Fruit fly (Drosophila melanogaster): ENCODE results near the gene CG11029.

The CG11029 gene

dm6 chr2L:5724521-5725023, 21.4 kb upstream of the CG11029 start, which contains the start of gene CG11030 (continued):
- TF ChIP-seq CG8944 (GFP tag; optimal IDR thresholded peaks at IDR 0.05) (no peak), ab (GFP tag; optimal IDR thresholded peaks at IDR 0.05) (no peak), CG10431 (GFP tag; optimal IDR thresholded peaks at IDR 0.05) (peak; percentile 44), ranshi (GFP tag; IDR thresholded peaks at IDR 0.05) (0 out of 2 replicates have a peak, but pooled peaks have one; percentile 5), Bteb2 (GFP tag; optimal IDR thresholded peaks at IDR 0.05) (no peak), insv (GFP tag; optimal IDR thresholded peaks at IDR 0.05) (no peak), CG8359 (GFP tag; optimal IDR thresholded peaks at IDR 0.05; ENCODE audit: borderline replicate concordance) (no peak), Eip74EF (GFP tag; optimal IDR thresholded peaks at IDR 0.05) (no peak), onecut (GFP tag; IDR thresholded peaks at IDR 0.05) (peak; percentile 58), CG12769 (tag; optimal IDR thresholded peaks at IDR 0.05) (no peak), dysf (GFP tag; IDR thresholded peaks at IDR 0.05) (no peak), CG4404 (GFP tag; IDR thresholded peaks at IDR 0.05) (no peak), CG5180 (GFP tag; optimal IDR thresholded peaks at IDR 0.05) (no peak), CG31388 (GFP tag; optimal IDR thresholded peaks at IDR 0.05) (no peak), abd-A (tag; optimal IDR thresholded peaks at IDR 0.05) (no peak), Gug (GFP tag; IDR thresholded peaks at IDR 0.05) (peak; percentile 49; the same call in 1 of the 4 replicates), Doc2 (GFP tag; IDR thresholded peaks at IDR 0.05) (no peak), CG4730 (GFP tag; IDR thresholded peaks at IDR 0.05) (no peak), CG13894 (tag; optimal IDR thresholded peaks at IDR 0.05) (peak; percentile 46), CG7786 (GFP tag; optimal IDR thresholded peaks at IDR 0.05) (no peak), bsh (GFP tag; optimal IDR thresholded peaks at IDR 0.05) (no peak), Hr78 (GFP tag; optimal IDR thresholded peaks at IDR 0.05) (no peak), CG12744 (GFP tag; optimal IDR thresholded peaks at IDR 0.05) (no peak), lmd (GFP tag; IDR thresholded peaks at IDR 0.05) (no peak; the same call in 1 of the 2 replicates), run (tag; optimal IDR thresholded peaks at IDR 0.05) (no peak), CG11456 (GFP tag; IDR thresholded peaks at IDR 0.05) (peak; percentile 75; the same call in 1 of the 3 replicates), Max (GFP tag; optimal IDR thresholded peaks at IDR 0.05) (peak; percentile 62), CG10321 (GFP tag; IDR thresholded peaks at IDR 0.05) (no peak), CG5953 (GFP tag; IDR thresholded peaks at IDR 0.05) (no peak), Xbp1 (GFP tag; optimal IDR thresholded peaks at IDR 0.05) (peak; percentile 21), mam (GFP tag; optimal IDR thresholded peaks at IDR 0.05) (no peak), al (GFP tag; IDR thresholded peaks at IDR 0.05) (peak; percentile 32; the same call in 1 of the 2 replicates), shn (GFP tag; optimal IDR thresholded peaks at IDR 0.05) (peak; percentile 28), sima (GFP tag; optimal IDR thresholded peaks at IDR 0.05) (no peak), CG11560 (tag; IDR thresholded peaks at IDR 0.05) (no peak), p53 (GFP tag; optimal IDR thresholded peaks at IDR 0.05) (no peak), twi (tag; optimal IDR thresholded peaks at IDR 0.05) (no peak), NfI (GFP tag; optimal IDR thresholded peaks at IDR 0.05) (peak; percentile 13), sim (GFP tag; IDR thresholded peaks at IDR 0.05) (no peak), CG14014 (GFP tag; IDR thresholded peaks at IDR 0.05) (0 out of 2 replicates have a peak, but pooled peaks have one; percentile 13), gce (GFP tag; IDR thresholded peaks at IDR 0.05) (no peak), CG12219 (GFP tag; optimal IDR thresholded peaks at IDR 0.05) (no peak), CG7839 (tag; optimal IDR thresholded peaks at IDR 0.05) (no peak), CG6854 (GFP tag; optimal IDR thresholded peaks at IDR 0.05) (no peak), ato (GFP tag; IDR thresholded peaks at IDR 0.05; ENCODE audit: partially characterized antibody) (peak; percentile 100), CG7963 (GFP tag; IDR thresholded peaks at IDR 0.05; ENCODE audit: partially characterized antibody) (peak; percentile 100), YL-1 (GFP tag; optimal IDR thresholded peaks at IDR 0.05) (peak; percentile 29), lilli (GFP tag; optimal IDR thresholded peaks at IDR 0.05) (peak; percentile 39), CG17328 (GFP tag; IDR thresholded peaks at IDR 0.05) (0 out of 2 replicates have a peak, but pooled peaks have one; percentile 6), CG31441 (GFP tag; IDR thresholded peaks at IDR 0.05) (no peak; the same call in 1 of the 2 replicates)

All from whole organism, embryonic.